Fruit fly (Drosophila melanogaster) whole organism, pupa: ENCODE results near the gene CG9776.

ENCODE experiments used
- CG34367 ChIP-seq: fragments of 200-800 bp; sonication (Bioruptor generic); optimal IDR thresholded peaks from 2 replicates; lab custom pipeline; 2018; ENCODE audit warnings: missing biosample characterization, mild to moderate bottlenecking, missing genetic modification characterization
- CG8159 ChIP-seq: fragments of 200-800 bp; sonication (Bioruptor generic); optimal IDR thresholded peaks from 3 replicates; lab custom pipeline; 2018; ENCODE audit warnings: missing biosample characterization, mild to moderate bottlenecking, missing genetic modification characterization, moderate library complexity
- CG8301 ChIP-seq: fragments of 200-800 bp; sonication (Bioruptor generic); optimal IDR thresholded peaks from 2 replicates; lab custom pipeline; 2018; ENCODE audit warnings: missing biosample characterization, mild to moderate bottlenecking, missing genetic modification characterization
- Pif1A ChIP-seq: fragments of 200-800 bp; sonication (Bioruptor generic); optimal IDR thresholded peaks from 3 replicates; lab custom pipeline; 2016; ENCODE audit warnings: missing biosample characterization, missing genetic modification characterization
- Pif1B ChIP-seq: fragments of 200-800 bp; sonication (Bioruptor generic); optimal IDR thresholded peaks from 3 replicates; lab custom pipeline; 2016; ENCODE audit warnings: missing biosample characterization, missing genetic modification characterization
- Snoo ChIP-seq: fragments of 200-800 bp; sonication (Bioruptor generic); optimal IDR thresholded peaks from 3 replicates; lab custom pipeline; 2017; ENCODE audit warnings: missing biosample characterization, mild to moderate bottlenecking, missing genetic modification characterization, inconsistent platforms
- fd96Ca ChIP-seq: fragments of 200-800 bp; sonication (Bioruptor generic); IDR thresholded peaks from 3 replicates; pipeline ENCODE4 v1.3.6; 2022; ENCODE audit warnings: missing biosample characterization, missing genetic modification characterization
- rn ChIP-seq: fragments of 200-800 bp; sonication (Bioruptor generic); IDR thresholded peaks from 2 replicates; pipeline ENCODE4 v1.3.6; 2022; ENCODE audit warnings: missing biosample characterization, missing genetic modification characterization

DNA sequence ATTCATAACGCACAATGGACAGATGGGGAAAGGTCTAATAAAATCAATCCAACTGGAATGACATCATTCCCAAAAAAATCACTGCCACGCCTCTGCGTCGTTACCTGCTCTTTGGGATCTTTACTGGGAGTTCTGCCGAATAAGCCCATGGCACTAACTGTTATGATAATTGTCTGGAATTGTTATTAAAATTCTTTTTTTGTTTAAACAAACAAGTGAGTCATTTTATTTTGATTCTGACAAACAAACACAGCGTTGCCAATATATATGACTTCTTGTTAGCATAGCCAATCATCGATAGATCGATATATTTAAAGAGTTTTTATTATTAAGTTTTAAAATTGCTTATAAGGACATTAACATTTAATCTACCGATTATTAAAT, 23.2 kb downstream of the CG9776 start, which contains the start of gene Vps24:
- TF ChIP-seq CG8301 (tag; lab: Kevin White, UChicago) (no peak), CG8159 (tag; lab: Kevin White, UChicago) (no peak), Pif1A (GFP tag; lab: Kevin White, UChicago) (no peak), fd96Ca (GFP tag; lab: Robert Waterston, UW) (no peak), rn (GFP tag; lab: Robert Waterston, UW) (no peak), Snoo (tag; lab: Kevin White, UChicago) (no peak), Pif1B (GFP tag; lab: Kevin White, UChicago) (no peak), CG34367 (tag; lab: Kevin White, UChicago) (no peak)
